Fruit fly (Drosophila melanogaster) whole organism, embryonic: ENCODE data around the gene pav.
A peak's percentile ranks its signal among the peaks of the same experiment; 100 is the strongest.

ENCODE experiments used
- Atf-2 ChIP-seq: fragments of 200-800 bp; sonication (Bioruptor generic); optimal IDR thresholded peaks from 2 replicates; lab custom pipeline; 2016; ENCODE audit warnings: missing biosample characterization, missing genetic modification characterization
- CG10267 ChIP-seq: fragments of 200-800 bp; sonication (Bioruptor generic); optimal IDR thresholded peaks from 2 replicates; lab custom pipeline; 2018; ENCODE audit warnings: missing biosample characterization, mild to moderate bottlenecking, missing genetic modification characterization, moderate library complexity
- CG10462 ChIP-seq: fragments of 200-800 bp; sonication (Bioruptor generic); optimal IDR thresholded peaks from 2 replicates; lab custom pipeline; 2016; ENCODE audit warnings: missing biosample characterization, missing genetic modification characterization
- CG12071 ChIP-seq: fragments of 200-800 bp; sonication (Bioruptor generic); optimal IDR thresholded peaks from 3 replicates; lab custom pipeline; 2018; ENCODE audit warnings: missing biosample characterization, mild to moderate bottlenecking, missing genetic modification characterization
- CG12236 ChIP-seq: fragments of 200-800 bp; sonication (Bioruptor generic); optimal IDR thresholded peaks from 2 replicates; lab custom pipeline; 2016; ENCODE audit warnings: missing biosample characterization, missing genetic modification characterization
- CG12744 ChIP-seq: fragments of 200-800 bp; sonication (Bioruptor generic); optimal IDR thresholded peaks from 2 replicates; lab custom pipeline; 2016; ENCODE audit warnings: missing biosample characterization, missing genetic modification characterization
- CG17361 ChIP-seq: fragments of 200-800 bp; sonication (Bioruptor generic); IDR thresholded peaks from 3 replicates; pipeline ENCODE4 v1.3.6; 2022; ENCODE audit warnings: missing biosample characterization, missing genetic modification characterization
- CG30020 ChIP-seq: fragments of 200-800 bp; optimal IDR thresholded peaks from 2 replicates; lab custom pipeline; 2019; ENCODE audit warnings: missing biosample characterization, mild to moderate bottlenecking, missing genetic modification characterization, moderate library complexity
- CG31441 ChIP-seq: fragments of 200-800 bp; sonication (Bioruptor generic); IDR thresholded peaks from 2 replicates; pipeline ENCODE4 v1.3.6; 2022; ENCODE audit warnings: missing biosample characterization, missing genetic modification characterization
- CG33557 ChIP-seq: fragments of 200-800 bp; sonication (Bioruptor generic); optimal IDR thresholded peaks from 2 replicates; lab custom pipeline; 2019; ENCODE audit warnings: missing biosample characterization, mild to moderate bottlenecking, missing genetic modification characterization, moderate library complexity
- CG34224 ChIP-seq: fragments of 200-800 bp; sonication (Bioruptor generic); IDR thresholded peaks from 3 replicates; pipeline ENCODE4 v1.3.6; 2022; ENCODE audit warnings: missing biosample characterization, missing genetic modification characterization; ENCODE audit not compliant: partially characterized antibody
- CG4328 ChIP-seq: fragments of 200-800 bp; sonication (Bioruptor generic); optimal IDR thresholded peaks from 3 replicates; lab custom pipeline; 2017; ENCODE audit warnings: missing biosample characterization, missing genetic modification reagents, missing genetic modification characterization
- CG6791 ChIP-seq: fragments of 200-800 bp; sonication (Bioruptor generic); IDR thresholded peaks from 3 replicates; pipeline ENCODE4 v1.3.6; 2022; ENCODE audit warnings: missing biosample characterization, missing genetic modification characterization; ENCODE audit not compliant: partially characterized antibody
- CG7357 ChIP-seq: fragments of 200-800 bp; sonication (Bioruptor generic); IDR thresholded peaks from 3 replicates; pipeline ENCODE4 v1.3.6; 2022; ENCODE audit warnings: missing biosample characterization, missing genetic modification characterization
- CG7839 ChIP-seq: fragments of 200-800 bp; sonication (Bioruptor generic); optimal IDR thresholded peaks from 3 replicates; lab custom pipeline; 2018; ENCODE audit warnings: missing biosample characterization, mild to moderate bottlenecking, missing genetic modification characterization, moderate library complexity
- CG8290 ChIP-seq, 3 experiments: fragments of 200-800 bp; sonication (Bioruptor generic); optimal IDR thresholded peaks; 2 replicates each; lab custom pipeline; 2016 to 2019; ENCODE audit warnings: missing biosample characterization in 3 of 3, missing genetic modification characterization in 3 of 3, mild to moderate bottlenecking in 2 of 3, moderate library complexity in 1 of 3
- CG8765 ChIP-seq: fragments of 200-800 bp; sonication (Bioruptor generic); IDR thresholded peaks from 2 replicates; pipeline ENCODE4 v1.3.6; 2022; ENCODE audit warnings: missing biosample characterization, missing genetic modification characterization
- CG9437 ChIP-seq: fragments of 200-800 bp; sonication (Bioruptor generic); optimal IDR thresholded peaks from 2 replicates; lab custom pipeline; 2018; ENCODE audit warnings: missing biosample characterization, mild to moderate bottlenecking, missing genetic modification characterization
- Chrac-16 ChIP-seq: fragments of 200-800 bp; sonication (Bioruptor generic); optimal IDR thresholded peaks from 3 replicates; lab custom pipeline; 2016; ENCODE audit warnings: missing biosample characterization, missing genetic modification characterization
- D19A ChIP-seq: fragments of 200-800 bp; optimal IDR thresholded peaks from 3 replicates; lab custom pipeline; 2019; ENCODE audit warnings: missing biosample characterization, mild to moderate bottlenecking, missing genetic modification characterization, moderate library complexity
- Dbx ChIP-seq: fragments of 200-800 bp; sonication (Bioruptor generic); IDR thresholded peaks from 3 replicates; pipeline ENCODE4 v1.3.6; 2022; ENCODE audit warnings: missing biosample characterization, missing genetic modification characterization
- Doc2 ChIP-seq: fragments of 200-800 bp; sonication (Bioruptor generic); IDR thresholded peaks from 2 replicates; pipeline ENCODE4 v1.3.6; 2022; ENCODE audit warnings: missing biosample characterization, missing genetic modification characterization
- Drgx ChIP-seq: fragments of 200-800 bp; sonication (Bioruptor generic); IDR thresholded peaks from 2 replicates; pipeline ENCODE4 v1.3.6; 2022; ENCODE audit warnings: missing biosample characterization, missing genetic modification characterization
- H15 ChIP-seq: fragments of 200-800 bp; sonication (Bioruptor generic); IDR thresholded peaks from 3 replicates; pipeline ENCODE4 v1.3.6; 2022; ENCODE audit warnings: missing biosample characterization, missing genetic modification characterization
- HLH54F ChIP-seq: fragments of 200-800 bp; sonication (Bioruptor generic); optimal IDR thresholded peaks from 3 replicates; lab custom pipeline; 2016; ENCODE audit warnings: missing biosample characterization, missing genetic modification characterization
- HLHmδ ChIP-seq: fragments of 200-800 bp; sonication (Bioruptor generic); optimal IDR thresholded peaks from 2 replicates; lab custom pipeline; 2018; ENCODE audit warnings: missing biosample characterization, mild to moderate bottlenecking, missing genetic modification characterization, moderate library complexity
- Med ChIP-seq: fragments of 200-800 bp; sonication (Bioruptor generic); peaks from one replicate; lab custom pipeline; 2016; ENCODE audit warnings: missing biosample characterization, missing genetic modification characterization, mild to moderate bottlenecking, inconsistent platforms, moderate library complexity
- NC2α ChIP-seq: fragments of 200-800 bp; sonication (Bioruptor generic); optimal IDR thresholded peaks from 2 replicates; lab custom pipeline; 2016; ENCODE audit warnings: missing biosample characterization, missing genetic modification characterization
- NK7.1 ChIP-seq: fragments of 200-800 bp; sonication (Bioruptor generic); optimal IDR thresholded peaks from 3 replicates; lab custom pipeline; 2016; ENCODE audit warnings: missing biosample characterization, missing genetic modification characterization
- Opbp ChIP-seq: fragments of 200-800 bp; sonication (Bioruptor generic); IDR thresholded peaks from 3 replicates; pipeline ENCODE4 v1.3.6; 2022; ENCODE audit warnings: missing biosample characterization, missing genetic modification characterization; ENCODE audit not compliant: partially characterized antibody
- Spps ChIP-seq: fragments of 200-800 bp; sonication (Bioruptor generic); optimal IDR thresholded peaks from 2 replicates; lab custom pipeline; 2018; ENCODE audit warnings: missing biosample characterization, mild to moderate bottlenecking, missing genetic modification characterization
- Ssrp ChIP-seq: fragments of 200-800 bp; sonication (Bioruptor generic); optimal IDR thresholded peaks from 2 replicates; lab custom pipeline; 2018; ENCODE audit warnings: missing biosample characterization, mild to moderate bottlenecking, missing genetic modification characterization, moderate library complexity
- Trl ChIP-seq, 3 experiments: fragments of >200 bp in 2 of 3; fragments of 200-800 bp in 1 of 3; sonication (Bioruptor generic) in 1 of 3; optimal IDR thresholded peaks; 2 replicates in 1 of 3; 3 replicates in 2 of 3; lab custom pipeline; 2016 to 2017; ENCODE audit warnings: missing biosample characterization in 1 of 3, missing genetic modification characterization in 1 of 3
- YL-1 ChIP-seq: fragments of 200-800 bp; sonication (Bioruptor generic); optimal IDR thresholded peaks from 3 replicates; lab custom pipeline; 2017; ENCODE audit warnings: missing biosample characterization, mild to moderate bottlenecking, missing genetic modification characterization
- bcd ChIP-seq: fragments of 200-800 bp; sonication (Bioruptor generic); optimal IDR thresholded peaks from 2 replicates; lab custom pipeline; 2017; ENCODE audit warnings: missing biosample characterization, mild to moderate bottlenecking, missing genetic modification characterization
- ci ChIP-seq: fragments of 200-800 bp; sonication (Bioruptor generic); IDR thresholded peaks from 3 replicates; pipeline ENCODE4 v1.3.6; 2022; ENCODE audit warnings: missing biosample characterization, missing genetic modification characterization
- croc ChIP-seq: fragments of 200-800 bp; sonication (Bioruptor generic); conservative IDR thresholded peaks from 3 replicates; pipeline ENCODE4 v1.3.6; 2022; ENCODE audit warnings: missing biosample characterization, missing genetic modification characterization
- fd96Cb ChIP-seq: fragments of 200-800 bp; sonication (Bioruptor generic); optimal IDR thresholded peaks from 2 replicates; lab custom pipeline; 2018; ENCODE audit warnings: missing biosample characterization, mild to moderate bottlenecking, missing genetic modification characterization, moderate library complexity
- gfzf ChIP-seq: fragments of 200-800 bp; sonication (Bioruptor generic); optimal IDR thresholded peaks from 2 replicates; lab custom pipeline; 2016; ENCODE audit warnings: missing biosample characterization, mild to moderate bottlenecking, missing genetic modification characterization, moderate library complexity
- gt ChIP-seq: fragments of 200-800 bp; sonication (Bioruptor generic); IDR thresholded peaks from 2 replicates; pipeline ENCODE4 v1.3.6; 2022; ENCODE audit warnings: missing biosample characterization, missing genetic modification characterization
- klu ChIP-seq: fragments of 200-800 bp; sonication (Bioruptor generic); IDR thresholded peaks from 2 replicates; pipeline ENCODE4 v1.3.6; 2022; ENCODE audit warnings: missing biosample characterization, missing genetic modification characterization
- mld ChIP-seq: fragments of 200-800 bp; sonication (Bioruptor generic); IDR thresholded peaks from 3 replicates; pipeline ENCODE4 v1.3.6; 2022; ENCODE audit warnings: missing biosample characterization, missing genetic modification characterization; ENCODE audit not compliant: partially characterized antibody
- nerfin-1 ChIP-seq: fragments of 200-800 bp; sonication (Bioruptor generic); optimal IDR thresholded peaks from 3 replicates; lab custom pipeline; 2019; ENCODE audit warnings: missing biosample characterization, mild to moderate bottlenecking, missing genetic modification characterization, moderate library complexity
- prd ChIP-seq, 3 experiments: fragments of >200 bp in 2 of 3; fragments of 200-800 bp in 1 of 3; sonication (Bioruptor generic) in 1 of 3; optimal IDR thresholded peaks in 2 of 3; IDR thresholded peaks in 1 of 3; 2 replicates in 2 of 3; 3 replicates in 1 of 3; pipeline versions ENCODE4 v1.3.6 to Lab custom; 2017 to 2022; ENCODE audit warnings: missing biosample characterization in 1 of 3, missing genetic modification characterization in 1 of 3
- pzg ChIP-seq: fragments of 200-800 bp; sonication (Bioruptor generic); optimal IDR thresholded peaks from 3 replicates; lab custom pipeline; 2018; ENCODE audit warnings: missing biosample characterization, mild to moderate bottlenecking, missing genetic modification characterization, moderate library complexity
- seq ChIP-seq: fragments of 200-800 bp; sonication (Bioruptor generic); IDR thresholded peaks from 2 replicates; pipeline ENCODE4 v1.3.6; 2022; ENCODE audit warnings: missing biosample characterization, missing genetic modification characterization
- sug ChIP-seq: fragments of 200-800 bp; optimal IDR thresholded peaks from 2 replicates; lab custom pipeline; 2019; ENCODE audit warnings: missing biosample characterization, mild to moderate bottlenecking, missing genetic modification characterization, moderate library complexity
- zf30C ChIP-seq: fragments of 200-800 bp; sonication (Bioruptor generic); optimal IDR thresholded peaks from 3 replicates; lab custom pipeline; 2018; ENCODE audit warnings: missing biosample characterization, mild to moderate bottlenecking, missing genetic modification characterization

The pav gene

dm6 chr3L:4254301-4254834 lies 11.8 kb downstream of the pav start, which contains the start of the genes ago and CG1265 (continued):
- TF ChIP-seq klu (peak; percentile 16; the same call in 1 of the 2 replicates), pzg (GFP tag; lab: Kevin White, UChicago) (peak; percentile 14), bcd (GFP tag; lab: Kevin White, UChicago) (peak; percentile 34), HLH54F (GFP tag; lab: Kevin White, UChicago) (peak; percentile 26), CG12071 (GFP tag; lab: Kevin White, UChicago) (no peak), CG8290 (GFP tag; optimal IDR thresholded peaks at IDR 0.05; lab: Kevin White, UChicago) (no peak), CG8290 (tag; optimal IDR thresholded peaks at IDR 0.05; lab: Kevin White, UChicago) (peak in 1 of 2 experiments; percentile 53), croc (GFP tag; lab: Robert Waterston, UW) (no peak), gfzf (GFP tag; lab: Kevin White, UChicago) (peak; percentile 73), Med (peak; percentile 74), HLHmδ (GFP tag; lab: Kevin White, UChicago) (peak; percentile 50), Drgx (peak; percentile 25; the same call in 1 of the 2 replicates), sug (tag; lab: Kevin White, UChicago) (peak; percentile 43), CG12236 (GFP tag; lab: Kevin White, UChicago) (no peak), Doc2 (no peak), CG6791 (peak; percentile 60), Ssrp (tag; lab: Kevin White, UChicago) (peak; percentile 48), ci (GFP tag; lab: Robert Waterston, UW) (peak; percentile 6; the same call in 1 of the 3 replicates), CG10267 (tag; lab: Kevin White, UChicago) (peak; percentile 38), CG33557 (GFP tag; lab: Kevin White, UChicago) (peak; percentile 45), Spps (tag; lab: Kevin White, UChicago) (no peak), YL-1 (GFP tag; lab: Kevin White, UChicago) (no peak), CG4328 (peak; percentile 75), Opbp (GFP tag; lab: Robert Waterston, UW) (peak; percentile 43; the same call in 1 of the 3 replicates), CG9437 (peak; percentile 42), H15 (GFP tag; lab: Robert Waterston, UW) (peak; percentile 31; the same call in 1 of the 3 replicates), D19A (tag; lab: Kevin White, UChicago) (peak; percentile 62), CG31441 (GFP tag; lab: Robert Waterston, UW) (peak; percentile 69), zf30C (GFP tag; lab: Kevin White, UChicago) (no peak), CG30020 (tag; lab: Kevin White, UChicago) (peak; percentile 47), CG17361 (GFP tag; lab: Robert Waterston, UW) (peak; percentile 83)

- TF ChIP-seq Trl (optimal IDR thresholded peaks at IDR 0.05; lab: Kevin White, UChicago) (no peak), Trl (GFP tag; optimal IDR thresholded peaks at IDR 0.05; lab: Kevin White, UChicago) (peak; percentile 82), mld (GFP tag; lab: Robert Waterston, UW) (no peak), Drgx (peak; percentile 75), CG34224 (GFP tag; lab: Robert Waterston, UW) (no peak), nerfin-1 (tag; lab: Kevin White, UChicago) (peak; percentile 93), NC2α (GFP tag; lab: Kevin White, UChicago) (peak; percentile 67), CG10462 (peak; percentile 68), gt (GFP tag; lab: Robert Waterston, UW) (no peak), CG12744 (GFP tag; lab: Kevin White, UChicago) (peak; percentile 82), fd96Cb (peak; percentile 77), seq (peak; percentile 67), Chrac-16 (GFP tag; lab: Kevin White, UChicago) (peak; percentile 85), CG7357 (peak; percentile 55; the same call in 2 of the 3 replicates), Dbx (GFP tag; lab: Robert Waterston, UW) (peak; percentile 72), NK7.1 (GFP tag; lab: Kevin White, UChicago) (peak; percentile 79), Atf-2 (GFP tag; lab: Kevin White, UChicago) (peak; percentile 84), CG8765 (GFP tag; lab: Robert Waterston, UW) (peak; percentile 43; the same call in 1 of the 2 replicates), CG7839 (tag; lab: Kevin White, UChicago) (peak; percentile 85), prd (optimal IDR thresholded peaks at IDR 0.05; lab: Kevin White, UChicago) (no peak), prd (GFP tag; IDR thresholded peaks at IDR 0.05; lab: Robert Waterston, UW) (peak; percentile 88)
Observed at dm6 chr3L:4259102-4259558, 16.6 kb downstream of the pav start, which contains the start of the genes CG15011 and CG1309. Gene CG15011 (minus strand): TSS chr3L:4259152. Gene CG1309 (plus strand): TSS chr3L:4259430.
